Fruit fly (Drosophila melanogaster) whole organism, embryonic: Measurements from ENCODE around the gene CG5355.

Experiments used
- Asciz ChIP-seq: fragments of 200-800 bp; sonication (Bioruptor generic); optimal IDR thresholded peaks from 2 replicates; lab custom pipeline; 2017; ENCODE audit warnings: missing biosample characterization, mild to moderate bottlenecking, missing genetic modification characterization, missing genetic modification reagents
- BEAF-32 ChIP-seq: fragments of 200-800 bp; sonication (Bioruptor generic); optimal IDR thresholded peaks from 3 replicates; lab custom pipeline; 2017; ENCODE audit warnings: missing biosample characterization, missing genetic modification characterization, mild to moderate bottlenecking, moderate library complexity, missing genetic modification reagents
- Bdp1 ChIP-seq: fragments of 200-800 bp; sonication (Bioruptor generic); optimal IDR thresholded peaks from 3 replicates; lab custom pipeline; 2016; ENCODE audit warnings: missing biosample characterization, missing genetic modification characterization
- CG10565 ChIP-seq: fragments of 200-800 bp; sonication (Bioruptor generic); optimal IDR thresholded peaks from 3 replicates; lab custom pipeline; 2016; ENCODE audit warnings: missing biosample characterization, mild to moderate bottlenecking, missing genetic modification characterization
- CG11247 ChIP-seq: fragments of 200-800 bp; sonication (Bioruptor generic); IDR thresholded peaks from 2 replicates; pipeline ENCODE4 v1.3.6; 2022; ENCODE audit warnings: missing biosample characterization, missing genetic modification characterization
- CG11695 ChIP-seq: fragments of 200-800 bp; sonication (Bioruptor generic); IDR thresholded peaks from 3 replicates; pipeline ENCODE4 v1.3.6; 2022; ENCODE audit warnings: missing biosample characterization, missing genetic modification characterization
- CG1233 ChIP-seq: fragments of 200-800 bp; sonication (Bioruptor generic); optimal IDR thresholded peaks from 4 replicates; lab custom pipeline; 2018; ENCODE audit warnings: missing biosample characterization, mild to moderate bottlenecking, missing genetic modification characterization
- CG13894 ChIP-seq: fragments of 200-800 bp; sonication (Bioruptor generic); optimal IDR thresholded peaks from 3 replicates; lab custom pipeline; 2018; ENCODE audit warnings: missing biosample characterization, mild to moderate bottlenecking, missing genetic modification characterization, moderate library complexity
- CG14667 ChIP-seq: fragments of 200-800 bp; sonication (Bioruptor generic); IDR thresholded peaks from 2 replicates; pipeline ENCODE4 v1.3.6; 2022; ENCODE audit warnings: missing biosample characterization, missing genetic modification characterization
- CG14965 ChIP-seq: fragments of 200-800 bp; sonication (Bioruptor generic); optimal IDR thresholded peaks from 2 replicates; lab custom pipeline; 2016; ENCODE audit warnings: missing biosample characterization, missing genetic modification characterization, borderline replicate concordance
- CG15479 ChIP-seq: fragments of 200-800 bp; sonication (Bioruptor generic); optimal IDR thresholded peaks from 3 replicates; lab custom pipeline; 2019; ENCODE audit warnings: missing biosample characterization, mild to moderate bottlenecking, missing genetic modification characterization, moderate library complexity
- CG15601 ChIP-seq: fragments of 200-800 bp; sonication (Bioruptor generic); optimal IDR thresholded peaks from 3 replicates; lab custom pipeline; 2019; ENCODE audit warnings: missing biosample characterization, mild to moderate bottlenecking, missing genetic modification characterization, moderate library complexity
- CG15696 ChIP-seq: fragments of 200-800 bp; sonication (Bioruptor generic); optimal IDR thresholded peaks from 2 replicates; lab custom pipeline; 2019; ENCODE audit warnings: missing biosample characterization, mild to moderate bottlenecking, missing genetic modification characterization, moderate library complexity
- CG17385 ChIP-seq: fragments of 200-800 bp; sonication (Bioruptor generic); optimal IDR thresholded peaks from 3 replicates; lab custom pipeline; 2018; ENCODE audit warnings: missing biosample characterization, mild to moderate bottlenecking, missing genetic modification characterization
- CG1792 ChIP-seq: fragments of 200-800 bp; sonication (Bioruptor generic); optimal IDR thresholded peaks from 2 replicates; lab custom pipeline; 2016; ENCODE audit warnings: missing biosample characterization, missing genetic modification characterization
- CG1832 ChIP-seq: fragments of 200-800 bp; sonication (Bioruptor generic); optimal IDR thresholded peaks from 2 replicates; lab custom pipeline; 2017; ENCODE audit warnings: missing biosample characterization, mild to moderate bottlenecking, missing genetic modification characterization, inconsistent platforms
- CG2120 ChIP-seq: fragments of 200-800 bp; sonication (Bioruptor generic); optimal IDR thresholded peaks from 3 replicates; lab custom pipeline; 2016; ENCODE audit warnings: missing biosample characterization, missing genetic modification characterization
- CG6689 ChIP-seq: fragments of 200-800 bp; sonication (Bioruptor generic); IDR thresholded peaks from 2 replicates; pipeline ENCODE4 v1.3.6; 2022; ENCODE audit warnings: missing biosample characterization, missing genetic modification characterization
- CG7786 ChIP-seq: fragments of 200-800 bp; sonication (Bioruptor generic); optimal IDR thresholded peaks from 2 replicates; lab custom pipeline; 2016; ENCODE audit warnings: missing biosample characterization, missing genetic modification characterization
- CG8924 ChIP-seq: fragments of 200-800 bp; optimal IDR thresholded peaks from 3 replicates; lab custom pipeline; 2019; ENCODE audit warnings: missing biosample characterization, mild to moderate bottlenecking, missing genetic modification characterization, moderate library complexity
- Dfd ChIP-seq, 2 experiments: fragments of >200 bp; optimal IDR thresholded peaks; 2 replicates each; lab custom pipeline; 2017; ENCODE audit warnings: missing biosample characterization in 2 of 2, missing genetic modification characterization in 2 of 2
- Fer1 ChIP-seq: fragments of 200-800 bp; sonication (Bioruptor generic); optimal IDR thresholded peaks from 2 replicates; lab custom pipeline; 2017; ENCODE audit warnings: missing biosample characterization, mild to moderate bottlenecking, missing genetic modification characterization
- Gug ChIP-seq: fragments of 200-800 bp; sonication (Bioruptor generic); IDR thresholded peaks from 4 replicates; pipeline ENCODE4 v1.3.6; 2022; ENCODE audit warnings: missing biosample characterization, missing genetic modification characterization
- HLHmδ ChIP-seq: fragments of 200-800 bp; sonication (Bioruptor generic); optimal IDR thresholded peaks from 2 replicates; lab custom pipeline; 2018; ENCODE audit warnings: missing biosample characterization, mild to moderate bottlenecking, missing genetic modification characterization, moderate library complexity
- HmgZ ChIP-seq: fragments of 200-800 bp; sonication (Bioruptor generic); optimal IDR thresholded peaks from 2 replicates; lab custom pipeline; 2018; ENCODE audit warnings: missing biosample characterization, mild to moderate bottlenecking, missing genetic modification characterization
- Lhr ChIP-seq: fragments of 200-800 bp; sonication (Bioruptor generic); optimal IDR thresholded peaks from 3 replicates; lab custom pipeline; 2017; ENCODE audit warnings: mild to moderate bottlenecking, missing biosample characterization, missing genetic modification reagents, missing genetic modification characterization
- Meics ChIP-seq: fragments of 200-800 bp; sonication (Bioruptor generic); optimal IDR thresholded peaks from 2 replicates; lab custom pipeline; 2017; ENCODE audit warnings: missing biosample characterization, mild to moderate bottlenecking, missing genetic modification characterization
- NK7.1 ChIP-seq: fragments of 200-800 bp; sonication (Bioruptor generic); optimal IDR thresholded peaks from 3 replicates; lab custom pipeline; 2016; ENCODE audit warnings: missing biosample characterization, missing genetic modification characterization
- Ptx1 ChIP-seq: fragments of 200-800 bp; sonication (Bioruptor generic); IDR thresholded peaks from 2 replicates; pipeline ENCODE4 v1.3.6; 2022; ENCODE audit warnings: missing biosample characterization, missing genetic modification characterization
- Spps ChIP-seq: fragments of 200-800 bp; sonication (Bioruptor generic); optimal IDR thresholded peaks from 2 replicates; lab custom pipeline; 2018; ENCODE audit warnings: missing biosample characterization, mild to moderate bottlenecking, missing genetic modification characterization
- aop ChIP-seq: fragments of 200-800 bp; sonication (Bioruptor generic); IDR thresholded peaks from 2 replicates; pipeline ENCODE4 v1.3.6; 2022; ENCODE audit warnings: missing biosample characterization, missing genetic modification characterization
- bigmax ChIP-seq: fragments of 200-800 bp; sonication (Bioruptor generic); optimal IDR thresholded peaks from 2 replicates; lab custom pipeline; 2018; ENCODE audit warnings: missing biosample characterization, mild to moderate bottlenecking, missing genetic modification characterization
- ci ChIP-seq: fragments of 200-800 bp; sonication (Bioruptor generic); IDR thresholded peaks from 3 replicates; pipeline ENCODE4 v1.3.6; 2022; ENCODE audit warnings: missing biosample characterization, missing genetic modification characterization
- croc ChIP-seq: fragments of 200-800 bp; sonication (Bioruptor generic); conservative IDR thresholded peaks from 3 replicates; pipeline ENCODE4 v1.3.6; 2022; ENCODE audit warnings: missing biosample characterization, missing genetic modification characterization
- dm ChIP-seq: fragments of 200-800 bp; sonication (Bioruptor generic); optimal IDR thresholded peaks from 3 replicates; lab custom pipeline; 2016; ENCODE audit warnings: missing biosample characterization, missing genetic modification characterization
- esg ChIP-seq: fragments of 200-800 bp; sonication (Bioruptor generic); conservative IDR thresholded peaks from 2 replicates; pipeline ENCODE4 v1.3.6; 2022; ENCODE audit warnings: missing biosample characterization, missing genetic modification characterization
- ftz-f1 ChIP-seq: fragments of 200-800 bp; sonication (Bioruptor generic); optimal IDR thresholded peaks from 2 replicates; lab custom pipeline; 2016; ENCODE audit warnings: missing biosample characterization, missing genetic modification characterization
- gsb ChIP-seq: fragments of 200-800 bp; sonication (Bioruptor generic); IDR thresholded peaks from 2 replicates; pipeline ENCODE4 v1.3.6; 2022; ENCODE audit warnings: missing biosample characterization, missing genetic modification characterization
- pan ChIP-seq, 4 experiments: fragments of >200 bp in 3 of 4; fragments of 200-800 bp in 1 of 4; sonication (Bioruptor generic) in 1 of 4; optimal IDR thresholded peaks in 3 of 4; IDR thresholded peaks in 1 of 4; 2 replicates each; pipeline versions ENCODE4 v1.3.6 to Lab custom; 2017 to 2022; ENCODE audit warnings: missing biosample characterization in 2 of 4, missing genetic modification characterization in 2 of 4, mixed read lengths in 1 of 4
- rib ChIP-seq: fragments of 200-800 bp; sonication (Bioruptor generic); IDR thresholded peaks from 2 replicates; pipeline ENCODE4 v1.3.6; 2022; ENCODE audit warnings: missing biosample characterization, missing genetic modification characterization
- run ChIP-seq: fragments of 200-800 bp; sonication (Bioruptor generic); optimal IDR thresholded peaks from 3 replicates; lab custom pipeline; 2018; ENCODE audit warnings: missing biosample characterization, mild to moderate bottlenecking, missing genetic modification characterization
- schlank ChIP-seq: fragments of 200-800 bp; sonication (Bioruptor generic); optimal IDR thresholded peaks from 2 replicates; lab custom pipeline; 2018; ENCODE audit warnings: missing biosample characterization, mild to moderate bottlenecking, missing genetic modification characterization
- scrt ChIP-seq: fragments of 200-800 bp; sonication (Bioruptor generic); optimal IDR thresholded peaks from 2 replicates; lab custom pipeline; 2018; ENCODE audit warnings: missing biosample characterization, mild to moderate bottlenecking, missing genetic modification characterization, moderate library complexity
- seq ChIP-seq: fragments of 200-800 bp; sonication (Bioruptor generic); IDR thresholded peaks from 2 replicates; pipeline ENCODE4 v1.3.6; 2022; ENCODE audit warnings: missing biosample characterization, missing genetic modification characterization
- sqz ChIP-seq: fragments of 200-800 bp; sonication (Bioruptor generic); optimal IDR thresholded peaks from 3 replicates; lab custom pipeline; 2018; ENCODE audit warnings: missing biosample characterization, mild to moderate bottlenecking, missing genetic modification characterization
- unc-4 ChIP-seq: fragments of 200-800 bp; sonication (Bioruptor generic); IDR thresholded peaks from 2 replicates; pipeline ENCODE4 v1.3.6; 2022; ENCODE audit warnings: missing biosample characterization, missing genetic modification characterization; ENCODE audit not compliant: partially characterized antibody
- yki ChIP-seq: fragments of >200 bp; optimal IDR thresholded peaks from 3 replicates; lab custom pipeline; 2018
- zen2 ChIP-seq: fragments of 200-800 bp; sonication (Bioruptor generic); IDR thresholded peaks from 3 replicates; pipeline ENCODE4 v1.3.6; 2022; ENCODE audit warnings: missing biosample characterization, missing genetic modification characterization; ENCODE audit not compliant: partially characterized antibody

Gene CG5355

dm6 chr2L:10387869-10388726 lies 25.2 kb downstream of the CG5355 start, which contains the start of gene da (continued):
- TF ChIP-seq Lhr (GFP tag; lab: Kevin White, UChicago) (peak; percentile 23), CG8924 (tag; lab: Kevin White, UChicago) (peak; percentile 71), CG7786 (GFP tag; lab: Kevin White, UChicago) (peak; percentile 55), BEAF-32 (GFP tag; lab: Kevin White, UChicago) (peak; percentile 69), rib (GFP tag; lab: Robert Waterston, UW) (peak; percentile 45), CG1832 (GFP tag; lab: Kevin White, UChicago) (no peak), CG15696 (tag; lab: Kevin White, UChicago) (peak; percentile 28), seq (GFP tag; lab: Robert Waterston, UW) (no peak; the same call in 1 of the 2 replicates), aop (GFP tag; lab: Robert Waterston, UW) (no peak), schlank (peak; percentile 9), bigmax (peak; percentile 32), croc (GFP tag; lab: Robert Waterston, UW) (no peak), Fer1 (GFP tag; lab: Kevin White, UChicago) (peak; percentile 26), Ptx1 (GFP tag; lab: Robert Waterston, UW) (peak; percentile 54), CG11247 (peak; percentile 54; the same call in 1 of the 2 replicates), CG15601 (tag; lab: Kevin White, UChicago) (peak; percentile 48), Spps (tag; lab: Kevin White, UChicago) (peak; percentile 23), CG15479 (peak; percentile 81), Dfd (GFP tag; optimal IDR thresholded peaks at IDR 0.05; lab: Kevin White, UChicago) (peak in 1 of 2 experiments; percentile 43), gsb (GFP tag; lab: Robert Waterston, UW) (no peak), pan (optimal IDR thresholded peaks at IDR 0.05; lab: Kevin White, UChicago) (no peak), pan (GFP tag; optimal IDR thresholded peaks at IDR 0.05 in 1 of 2, IDR thresholded peaks at IDR 0.05 in 1 of 2) (peak in 1 of 2 experiments; percentile 61), ftz-f1 (no peak), HmgZ (tag; lab: Kevin White, UChicago) (peak; percentile 41), CG1233 (GFP tag; lab: Kevin White, UChicago) (no peak), zen2 (GFP tag; lab: Robert Waterston, UW) (no peak), CG1792 (GFP tag; lab: Kevin White, UChicago) (peak; percentile 34), CG11695 (0 out of 3 replicates have a peak, but pooled peaks have one; percentile 38), CG2120 (peak; percentile 79), CG17385 (GFP tag; lab: Kevin White, UChicago) (peak; percentile 26), Asciz (GFP tag; lab: Kevin White, UChicago) (peak; percentile 23), CG14965 (no peak), sqz (GFP tag; lab: Kevin White, UChicago) (no peak), ci (peak; percentile 81; the same call in 2 of the 3 replicates), CG6689 (GFP tag; lab: Robert Waterston, UW) (peak; percentile 64), run (tag; lab: Kevin White, UChicago) (no peak), Gug (GFP tag; lab: Robert Waterston, UW) (peak; percentile 62; the same call in 3 of the 4 replicates), scrt (GFP tag; lab: Kevin White, UChicago) (peak; percentile 10), CG10565 (no peak), dm (peak; percentile 76), Meics (GFP tag; lab: Kevin White, UChicago) (peak; percentile 61), Bdp1 (GFP tag; lab: Kevin White, UChicago) (no peak), CG13894 (tag; lab: Kevin White, UChicago) (peak; percentile 53), CG14667 (GFP tag; lab: Robert Waterston, UW) (no peak), HLHmδ (GFP tag; lab: Kevin White, UChicago) (no peak), yki (lab: Kevin White, UChicago) (no peak), esg (GFP tag; lab: Robert Waterston, UW) (peak; percentile 36; the same call in 1 of the 2 replicates), unc-4 (GFP tag; lab: Robert Waterston, UW) (peak; percentile 54; the same call in 1 of the 2 replicates), NK7.1 (GFP tag; lab: Kevin White, UChicago) (no peak)
